Fruit fly (Drosophila melanogaster): Measurements from ENCODE around the gene f.

Gene f

DNA sequence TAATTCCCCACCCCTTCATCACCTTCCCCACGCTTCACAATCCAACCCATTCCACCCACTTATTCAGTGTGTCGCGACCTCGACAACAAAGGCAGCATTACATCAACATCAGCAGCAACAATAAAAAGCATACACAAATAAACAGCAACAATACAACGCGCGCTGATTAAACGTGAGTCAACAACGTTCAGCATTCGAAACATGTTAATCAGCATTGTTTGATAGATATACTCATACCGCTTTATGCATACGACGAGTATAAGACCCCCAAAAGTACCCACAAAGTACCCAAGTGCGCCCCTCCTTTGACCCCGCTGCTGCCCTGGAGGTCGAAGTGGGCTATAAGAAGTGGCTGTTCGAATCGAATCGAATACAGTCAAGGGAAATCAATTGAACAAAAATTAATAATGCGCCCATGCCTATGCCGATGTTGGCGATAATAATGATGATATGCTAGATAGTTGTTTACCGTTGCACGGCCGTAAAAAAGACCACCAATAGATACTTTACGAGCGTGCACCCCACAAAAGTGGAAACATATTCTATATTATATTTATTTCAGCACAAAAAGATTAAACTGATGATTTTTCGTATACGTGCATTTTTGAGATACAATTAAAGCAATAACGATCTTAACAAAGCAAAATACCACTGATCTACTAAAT is 61.6 kb downstream of the f start (continued):
- TF ChIP-seq CG17568 (GFP tag; optimal IDR thresholded peaks at IDR 0.05), result peak; percentile 30
- TF ChIP-seq trem (tag; optimal IDR thresholded peaks at IDR 0.05), result no peak
- TF ChIP-seq CG8281 (tag; optimal IDR thresholded peaks at IDR 0.05), result peak; percentile 13
- TF ChIP-seq vvl (GFP tag; IDR thresholded peaks at IDR 0.05), result 0 out of 2 replicates have a peak, but pooled peaks have one; percentile 42
- peak; percentile 52; the same call in 2 of the 3 replicates for TF ChIP-seq so (GFP tag; IDR thresholded peaks at IDR 0.05)
- no peak for TF ChIP-seq Fer2 (tag; optimal IDR thresholded peaks at IDR 0.05)
- no peak for TF ChIP-seq tgo (GFP tag; IDR thresholded peaks at IDR 0.05)
- TF ChIP-seq wek (GFP tag; optimal IDR thresholded peaks at IDR 0.05), result peak; percentile 52
- peak; percentile 33 for TF ChIP-seq nau (GFP tag; optimal IDR thresholded peaks at IDR 0.05)
- TF ChIP-seq CG33213 (GFP tag; optimal IDR thresholded peaks at IDR 0.05), result no peak
- TF ChIP-seq Awh (GFP tag; IDR thresholded peaks at IDR 0.05), result peak; percentile 55; the same call in 1 of the 2 replicates
- peak; percentile 12 for TF ChIP-seq CG1603 (tag; optimal IDR thresholded peaks at IDR 0.05)
- TF ChIP-seq B-H2 (GFP tag; optimal IDR thresholded peaks at IDR 0.05), result peak; percentile 34
- TF ChIP-seq CG10321 (GFP tag; IDR thresholded peaks at IDR 0.05), result peak; percentile 20; the same call in 1 of the 2 replicates
- TF ChIP-seq jigr1 (GFP tag; IDR thresholded peaks at IDR 0.05), result no peak
- peak; percentile 15 for TF ChIP-seq CG6683 (GFP tag; optimal IDR thresholded peaks at IDR 0.05)
- no peak for TF ChIP-seq zfh1 (GFP tag; IDR thresholded peaks at IDR 0.05)
- TF ChIP-seq Atf6 (GFP tag; IDR thresholded peaks at IDR 0.05), result peak; percentile 40; the same call in 1 of the 2 replicates
- TF ChIP-seq tup (GFP tag; optimal IDR thresholded peaks at IDR 0.05), result no peak
- peak; percentile 28 for TF ChIP-seq exex (tag; optimal IDR thresholded peaks at IDR 0.05)
- peak; percentile 89 for TF ChIP-seq kni (GFP tag; optimal IDR thresholded peaks at IDR 0.05)
- peak; percentile 30 for TF ChIP-seq CG7556 (GFP tag; optimal IDR thresholded peaks at IDR 0.05)
- no peak for TF ChIP-seq hbn (GFP tag; IDR thresholded peaks at IDR 0.05; ENCODE audit: partially characterized antibody)
- no peak for TF ChIP-seq vfl (GFP tag; optimal IDR thresholded peaks at IDR 0.05)
- TF ChIP-seq lmd (GFP tag; IDR thresholded peaks at IDR 0.05), result no peak
- TF ChIP-seq CG7963 (GFP tag; IDR thresholded peaks at IDR 0.05; ENCODE audit: partially characterized antibody), result no peak
- TF ChIP-seq mam (GFP tag; optimal IDR thresholded peaks at IDR 0.05), result no peak
- no peak for TF ChIP-seq D19B (GFP tag; optimal IDR thresholded peaks at IDR 0.05)
- TF ChIP-seq esg (GFP tag; conservative IDR thresholded peaks at IDR 0.05), result no peak
- no peak for TF ChIP-seq corto (GFP tag; optimal IDR thresholded peaks at IDR 0.05)
- no peak for TF ChIP-seq Blimp-1 (GFP tag; optimal IDR thresholded peaks at IDR 0.05)
- 0 out of 3 replicates have a peak, but pooled peaks have one; percentile 42 for TF ChIP-seq mld (GFP tag; IDR thresholded peaks at IDR 0.05; ENCODE audit: partially characterized antibody)
- TF ChIP-seq odd (GFP tag; optimal IDR thresholded peaks at IDR 0.05), result peak; percentile 7
- TF ChIP-seq CG34376 (GFP tag; optimal IDR thresholded peaks at IDR 0.05), result peak; percentile 23
- TF ChIP-seq NFAT (GFP tag; IDR thresholded peaks at IDR 0.05), result no peak
- TF ChIP-seq oc (tag; optimal IDR thresholded peaks at IDR 0.05), result peak; percentile 61
- TF ChIP-seq ATbp (GFP tag; optimal IDR thresholded peaks at IDR 0.05), result peak; percentile 34
- peak; percentile 61 for TF ChIP-seq Xrp1 (GFP tag; IDR thresholded peaks at IDR 0.05)
- peak; percentile 21 for TF ChIP-seq Vsx1 (GFP tag; optimal IDR thresholded peaks at IDR 0.05)
- peak; percentile 62 for TF ChIP-seq sd (tag; optimal IDR thresholded peaks at IDR 0.05)
- peak; percentile 10 for TF ChIP-seq salm (tag; optimal IDR thresholded peaks at IDR 0.05)
- peak; percentile 53 for TF ChIP-seq Ets65A (GFP tag)
- TF ChIP-seq Bteb2 (GFP tag; optimal IDR thresholded peaks at IDR 0.05), result no peak
- no peak for TF ChIP-seq twi (tag; optimal IDR thresholded peaks at IDR 0.05)
- TF ChIP-seq ham (GFP tag; IDR thresholded peaks at IDR 0.05), result no peak
- no peak for TF ChIP-seq fru (optimal IDR thresholded peaks at IDR 0.05)
- TF ChIP-seq MTF-1 (GFP tag; optimal IDR thresholded peaks at IDR 0.05; ENCODE audit: borderline replicate concordance), result no peak
- no peak for TF ChIP-seq ind (GFP tag; optimal IDR thresholded peaks at IDR 0.05)
- peak; percentile 1 for TF ChIP-seq Asciz (GFP tag; optimal IDR thresholded peaks at IDR 0.05)

All from whole organism, embryonic.